Worm (Caenorhabditis elegans): ENCODE measurements around the gene C49F8.1.

Gene C49F8.1

DNA sequence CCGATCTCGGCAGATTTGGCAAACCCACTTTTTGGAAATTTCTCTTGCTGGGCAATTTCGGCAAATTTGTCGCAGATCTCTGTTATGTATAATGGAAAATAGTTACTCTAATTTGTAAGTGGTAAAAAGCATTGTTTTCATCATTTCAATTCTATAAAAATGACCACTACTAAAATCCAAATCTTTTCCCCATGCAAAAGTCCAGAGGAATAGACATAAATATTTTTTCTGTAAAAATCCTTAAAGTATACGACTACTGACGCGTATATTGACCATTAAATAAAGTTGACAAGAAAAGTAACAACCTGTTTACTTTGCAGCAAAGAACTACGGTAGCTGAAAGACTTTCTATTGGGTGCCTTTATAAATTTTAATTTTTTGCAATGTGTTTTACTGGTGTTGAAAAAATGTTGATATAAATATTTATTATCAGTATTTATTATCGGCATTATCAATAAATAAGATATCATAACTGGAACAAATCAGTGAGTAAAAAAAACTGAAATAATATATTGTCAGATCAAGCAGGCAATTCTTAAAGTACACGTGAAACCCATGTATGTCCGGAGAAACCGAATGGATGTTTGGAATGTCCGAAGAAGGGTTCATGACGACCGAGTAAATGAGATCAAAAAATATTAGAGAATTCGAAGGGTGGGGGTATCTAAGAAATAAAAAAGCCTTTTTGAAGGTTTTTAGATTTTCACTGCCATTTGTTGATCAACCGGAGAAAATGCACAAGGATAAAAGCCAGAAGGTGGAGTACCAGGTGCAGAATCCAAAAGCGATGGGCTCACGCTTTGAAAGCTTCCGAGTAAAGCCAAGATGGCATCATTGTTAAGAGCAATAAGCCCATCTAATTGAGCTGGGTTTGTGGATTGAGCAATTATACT is 15.3 kb downstream of the C49F8.1 start (continued):
- peak; percentile 36; the same call in 1 of the 2 replicates for TF ChIP-seq saeg-2 (GFP tag; IDR thresholded peaks at IDR 0.05)
- peak; percentile 57 for TF ChIP-seq T20F7.1 (GFP tag; optimal IDR thresholded peaks at IDR 0.05)
- TF ChIP-seq ZK337.2 (GFP tag; IDR thresholded peaks at IDR 0.05): no peak
- peak; percentile 90 for TF ChIP-seq T26A8.4 (GFP tag; IDR thresholded peaks at IDR 0.05)
- no peak for TF ChIP-seq ces-1 (GFP tag; optimal IDR thresholded peaks at IDR 0.05)
- peak; percentile 64 for TF ChIP-seq nhr-102 (tag; optimal IDR thresholded peaks at IDR 0.05)
- TF ChIP-seq cey-2 (tag; optimal IDR thresholded peaks at IDR 0.05; ENCODE audit: borderline replicate concordance, insufficient read depth): no peak
- no peak for TF ChIP-seq daf-8 (GFP tag; IDR thresholded peaks at IDR 0.05)
- TF ChIP-seq zfp-2 (tag; optimal IDR thresholded peaks at IDR 0.05): no peak
- no peak for TF ChIP-seq dmd-8 (GFP tag; IDR thresholded peaks at IDR 0.05)
- no peak for TF ChIP-seq ztf-11 (tag; optimal IDR thresholded peaks at IDR 0.05)

DNA sequence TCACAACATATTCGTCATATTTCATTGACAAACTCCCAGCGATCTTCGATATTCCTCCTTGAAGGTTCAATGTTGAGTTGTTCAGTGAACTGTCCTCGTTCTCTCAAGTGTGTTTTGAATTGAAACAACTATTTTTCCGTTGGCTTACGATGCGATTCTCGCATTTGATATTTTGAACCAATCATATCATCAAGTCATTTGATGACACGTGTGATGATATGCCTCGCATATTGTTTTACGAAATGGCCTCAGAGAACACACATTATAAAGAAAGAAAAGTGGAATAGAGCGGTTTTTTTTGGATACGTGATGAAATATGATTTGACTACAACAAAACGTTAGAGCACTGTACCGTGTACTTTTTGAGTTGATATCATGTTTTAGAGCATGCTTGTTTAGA is 16.4 kb downstream of the C49F8.1 start:
- TF ChIP-seq nhr-25 (tag; optimal IDR thresholded peaks at IDR 0.05; ENCODE audit: borderline replicate concordance, insufficient read depth) (no peak), lsy-2 (tag; optimal IDR thresholded peaks at IDR 0.05) (peak in 1 of 2 experiments; percentile 79), Y5F2A.4 (GFP tag; optimal IDR thresholded peaks at IDR 0.05) (no peak), nhr-111 (GFP tag; optimal IDR thresholded peaks at IDR 0.05) (no peak), mep-1 (tag; optimal IDR thresholded peaks at IDR 0.05) (peak; percentile 79), nhr-28 (tag; optimal IDR thresholded peaks at IDR 0.05) (peak; percentile 97), mdl-1 (tag; optimal IDR thresholded peaks at IDR 0.05) (peak in 1 of 2 experiments; percentile 81), duxl-1 (tag; optimal IDR thresholded peaks at IDR 0.05; ENCODE audit: poor library complexity) (no peak), nhr-41 (GFP tag; IDR thresholded peaks at IDR 0.05) (no peak), nhr-77 (tag; optimal IDR thresholded peaks at IDR 0.05) (peak; percentile 35), nhr-237 (tag; optimal IDR thresholded peaks at IDR 0.05) (no peak), spr-3 (GFP tag; optimal IDR thresholded peaks at IDR 0.05) (no peak), nhr-11 (tag; optimal IDR thresholded peaks at IDR 0.05) (peak; percentile 42), daf-16 (GFP tag; optimal IDR thresholded peaks at IDR 0.05) (no peak), daf-16 (tag; optimal IDR thresholded peaks at IDR 0.05) (peak; percentile 67), ZK337.2 (GFP tag; IDR thresholded peaks at IDR 0.05) (no peak), ztf-7 (tag; optimal IDR thresholded peaks at IDR 0.05) (peak; percentile 94), lir-3 (tag; optimal IDR thresholded peaks at IDR 0.05) (no peak), cey-2 (tag; optimal IDR thresholded peaks at IDR 0.05; ENCODE audit: borderline replicate concordance, insufficient read depth) (peak; percentile 64), ceh-28 (tag; optimal IDR thresholded peaks at IDR 0.05) (no peak), daf-12 (tag; optimal IDR thresholded peaks at IDR 0.05) (no peak), skn-1 (tag; optimal IDR thresholded peaks at IDR 0.05) (no peak), hif-1 (tag; optimal IDR thresholded peaks at IDR 0.05) (peak in 1 of 2 experiments; percentile 72), D1046.2 (GFP tag; IDR thresholded peaks at IDR 0.05) (no peak), lin-15B (tag; optimal IDR thresholded peaks at IDR 0.05) (no peak), aly-2 (tag; optimal IDR thresholded peaks at IDR 0.05) (no peak), egl-43 (GFP tag; IDR thresholded peaks at IDR 0.05) (no peak), unc-39 (tag; optimal IDR thresholded peaks at IDR 0.05) (no peak), T26A8.4 (GFP tag; IDR thresholded peaks at IDR 0.05) (no peak), attf-4 (tag; optimal IDR thresholded peaks at IDR 0.05) (no peak), tra-1 (GFP tag; IDR thresholded peaks at IDR 0.05) (0 out of 2 replicates have a peak, but pooled peaks have one; percentile 12), hlh-11 (tag; optimal IDR thresholded peaks at IDR 0.05) (peak; percentile 85), mes-2 (tag; optimal IDR thresholded peaks at IDR 0.05; ENCODE audit: poor library complexity, severe bottlenecking) (peak; percentile 41), egl-27 (tag; optimal IDR thresholded peaks at IDR 0.05) (no peak), pqm-1 (tag; optimal IDR thresholded peaks at IDR 0.05) (no peak), gei-8 (GFP tag; optimal IDR thresholded peaks at IDR 0.05) (no peak), mxl-2 (GFP tag; conservative IDR thresholded peaks at IDR 0.05) (0 out of 2 replicates have a peak, but pooled peaks have one; percentile 6), madf-5 (GFP tag; IDR thresholded peaks at IDR 0.05) (no peak), spr-1 (tag; optimal IDR thresholded peaks at IDR 0.05) (no peak), tag-97 (GFP tag; IDR thresholded peaks at IDR 0.05) (no peak)

Data from whole organism, L4 larva.